Fruit fly (Drosophila melanogaster) whole organism, embryonic: Measurements from ENCODE around the gene ph-p.

Source experiments
- CG15696 ChIP-seq: fragments of 200-800 bp; sonication (Bioruptor generic); optimal IDR thresholded peaks from 2 replicates; lab custom pipeline; 2019; ENCODE audit warnings: missing biosample characterization, mild to moderate bottlenecking, missing genetic modification characterization, moderate library complexity
- HLHmδ ChIP-seq: fragments of 200-800 bp; sonication (Bioruptor generic); optimal IDR thresholded peaks from 2 replicates; lab custom pipeline; 2018; ENCODE audit warnings: missing biosample characterization, mild to moderate bottlenecking, missing genetic modification characterization, moderate library complexity
- dan ChIP-seq: fragments of 200-800 bp; sonication (Bioruptor generic); IDR thresholded peaks from 2 replicates; pipeline ENCODE4 v1.3.6; 2022; ENCODE audit warnings: missing biosample characterization, missing genetic modification characterization
- run ChIP-seq: fragments of 200-800 bp; sonication (Bioruptor generic); optimal IDR thresholded peaks from 3 replicates; lab custom pipeline; 2018; ENCODE audit warnings: missing biosample characterization, mild to moderate bottlenecking, missing genetic modification characterization
- sd ChIP-seq: fragments of 200-800 bp; sonication (Bioruptor generic); optimal IDR thresholded peaks from 3 replicates; lab custom pipeline; 2018; ENCODE audit warnings: missing biosample characterization, mild to moderate bottlenecking, missing genetic modification characterization, moderate library complexity
- z ChIP-seq: fragments of 200-800 bp; sonication (Bioruptor generic); IDR thresholded peaks from 3 replicates; pipeline ENCODE4 v1.3.6; 2022; ENCODE audit warnings: missing biosample characterization, missing genetic modification characterization

DNA sequence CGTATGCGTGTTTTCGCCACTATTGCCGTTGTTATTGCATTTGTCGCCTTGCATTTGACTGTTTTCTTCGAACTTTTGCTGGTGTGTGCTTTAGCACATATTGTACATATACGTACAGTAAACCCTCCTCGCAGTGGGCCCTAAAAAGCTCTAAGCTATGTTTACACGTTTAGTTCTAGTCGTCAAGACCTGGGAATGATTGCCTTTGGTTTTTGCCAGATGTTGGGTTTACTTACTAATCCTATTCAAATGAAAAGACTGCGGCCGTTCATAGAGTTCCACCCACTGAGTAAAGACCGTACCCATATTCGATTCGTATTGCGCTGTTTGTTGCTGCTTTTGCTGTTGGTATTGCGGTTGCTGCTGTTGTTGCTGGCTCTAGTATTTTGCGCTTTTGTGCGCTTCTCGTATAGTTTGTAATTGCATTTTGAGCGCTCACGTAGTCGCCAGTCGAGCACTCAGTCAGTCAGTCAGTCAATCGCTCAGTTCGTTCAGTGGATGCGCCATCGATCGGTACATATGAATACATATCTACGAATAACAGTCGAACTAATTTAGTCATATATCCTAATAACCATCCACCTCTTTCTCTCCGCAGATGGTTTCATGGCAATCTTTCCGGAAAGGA is 30.3 kb downstream of the ph-p start:
- no peak for TF ChIP-seq z (GFP tag; lab: Robert Waterston, UW)
- TF ChIP-seq CG15696 (tag; lab: Kevin White, UChicago) = no peak
- TF ChIP-seq sd (tag; lab: Kevin White, UChicago) = no peak
- no peak for TF ChIP-seq run (tag; lab: Kevin White, UChicago)
- TF ChIP-seq HLHmδ (GFP tag; lab: Kevin White, UChicago) = no peak
- no peak for TF ChIP-seq dan
